Fruit fly (Drosophila melanogaster) whole organism, embryonic: ENCODE data around the gene Ppm1.

ENCODE experiments used
- Atf3 ChIP-seq: fragments of 200-800 bp; sonication (Bioruptor generic); optimal IDR thresholded peaks from 3 replicates; lab custom pipeline; 2016; ENCODE audit warnings: missing biosample characterization, missing genetic modification characterization
- B-H2 ChIP-seq: fragments of 200-800 bp; sonication (Bioruptor generic); optimal IDR thresholded peaks from 2 replicates; lab custom pipeline; 2018; ENCODE audit warnings: missing biosample characterization, mild to moderate bottlenecking, missing genetic modification characterization
- CG11247 ChIP-seq: fragments of 200-800 bp; sonication (Bioruptor generic); IDR thresholded peaks from 2 replicates; pipeline ENCODE4 v1.3.6; 2022; ENCODE audit warnings: missing biosample characterization, missing genetic modification characterization
- CG11398 ChIP-seq: fragments of 200-800 bp; sonication (Bioruptor generic); optimal IDR thresholded peaks from 2 replicates; lab custom pipeline; 2016; ENCODE audit warnings: missing biosample characterization, missing genetic modification characterization
- CG13894 ChIP-seq: fragments of 200-800 bp; sonication (Bioruptor generic); optimal IDR thresholded peaks from 3 replicates; lab custom pipeline; 2018; ENCODE audit warnings: missing biosample characterization, mild to moderate bottlenecking, missing genetic modification characterization, moderate library complexity
- CG1602 ChIP-seq: fragments of 200-800 bp; sonication (Bioruptor generic); optimal IDR thresholded peaks from 3 replicates; lab custom pipeline; 2016; ENCODE audit warnings: missing biosample characterization, missing genetic modification characterization
- CG17186 ChIP-seq: fragments of 200-800 bp; sonication (Bioruptor generic); optimal IDR thresholded peaks from 3 replicates; lab custom pipeline; 2017; ENCODE audit warnings: missing biosample characterization, missing genetic modification reagents, missing genetic modification characterization
- CG17361 ChIP-seq: fragments of 200-800 bp; sonication (Bioruptor generic); IDR thresholded peaks from 3 replicates; pipeline ENCODE4 v1.3.6; 2022; ENCODE audit warnings: missing biosample characterization, missing genetic modification characterization
- CG18476 ChIP-seq: fragments of 200-800 bp; sonication (Bioruptor generic); optimal IDR thresholded peaks from 2 replicates; lab custom pipeline; 2016; ENCODE audit warnings: missing biosample characterization, mild to moderate bottlenecking, missing genetic modification characterization
- CG2120 ChIP-seq: fragments of 200-800 bp; sonication (Bioruptor generic); optimal IDR thresholded peaks from 3 replicates; lab custom pipeline; 2016; ENCODE audit warnings: missing biosample characterization, missing genetic modification characterization
- CG2889 ChIP-seq: fragments of 200-800 bp; sonication (Bioruptor generic); IDR thresholded peaks from 3 replicates; pipeline ENCODE4 v1.3.6; 2022; ENCODE audit warnings: missing biosample characterization, missing genetic modification characterization
- CG30403 ChIP-seq: fragments of 200-800 bp; sonication (Bioruptor generic); optimal IDR thresholded peaks from 3 replicates; lab custom pipeline; 2016; ENCODE audit warnings: missing biosample characterization, missing genetic modification characterization
- CG3065 ChIP-seq: fragments of 200-800 bp; sonication (Bioruptor generic); optimal IDR thresholded peaks from 2 replicates; lab custom pipeline; 2016; ENCODE audit warnings: missing biosample characterization, missing genetic modification characterization
- CG31224 ChIP-seq: fragments of 200-800 bp; sonication (Bioruptor generic); IDR thresholded peaks from 2 replicates; pipeline ENCODE4 v1.3.6; 2022; ENCODE audit warnings: missing biosample characterization, missing genetic modification characterization
- CG32532 ChIP-seq: fragments of 200-800 bp; sonication (Bioruptor generic); IDR thresholded peaks from 2 replicates; pipeline ENCODE4 v1.3.6; 2022; ENCODE audit warnings: missing biosample characterization, missing genetic modification characterization
- CG34376 ChIP-seq: fragments of 200-800 bp; sonication (Bioruptor generic); optimal IDR thresholded peaks from 2 replicates; lab custom pipeline; 2018; ENCODE audit warnings: missing biosample characterization, mild to moderate bottlenecking, missing genetic modification characterization
- CG3838 ChIP-seq: fragments of 200-800 bp; sonication (Bioruptor generic); optimal IDR thresholded peaks from 3 replicates; lab custom pipeline; 2016; ENCODE audit warnings: missing biosample characterization, missing genetic modification characterization
- CG7839 ChIP-seq: fragments of 200-800 bp; sonication (Bioruptor generic); optimal IDR thresholded peaks from 3 replicates; lab custom pipeline; 2018; ENCODE audit warnings: missing biosample characterization, mild to moderate bottlenecking, missing genetic modification characterization, moderate library complexity
- CG8765 ChIP-seq: fragments of 200-800 bp; sonication (Bioruptor generic); IDR thresholded peaks from 2 replicates; pipeline ENCODE4 v1.3.6; 2022; ENCODE audit warnings: missing biosample characterization, missing genetic modification characterization
- CG9609 ChIP-seq: fragments of 200-800 bp; sonication (Bioruptor generic); optimal IDR thresholded peaks from 3 replicates; lab custom pipeline; 2016; ENCODE audit warnings: missing biosample characterization, missing genetic modification characterization
- CG9817 ChIP-seq: fragments of 200-800 bp; sonication (Bioruptor generic); optimal IDR thresholded peaks from 2 replicates; lab custom pipeline; 2018; ENCODE audit warnings: missing biosample characterization, mild to moderate bottlenecking, missing genetic modification characterization, moderate library complexity
- CG9932 ChIP-seq: fragments of 200-800 bp; sonication (Bioruptor generic); IDR thresholded peaks from 2 replicates; pipeline ENCODE4 v1.3.6; 2022; ENCODE audit warnings: missing biosample characterization, missing genetic modification characterization
- CoRest ChIP-seq: fragments of 200-800 bp; sonication (Bioruptor generic); optimal IDR thresholded peaks from 3 replicates; lab custom pipeline; 2018; ENCODE audit warnings: missing biosample characterization, mild to moderate bottlenecking, missing genetic modification characterization, moderate library complexity
- Doc3 ChIP-seq: fragments of 200-800 bp; sonication (Bioruptor generic); IDR thresholded peaks from 3 replicates; pipeline ENCODE4 v1.3.6; 2022; ENCODE audit warnings: missing biosample characterization, missing genetic modification characterization; ENCODE audit not compliant: partially characterized antibody
- Drgx ChIP-seq: fragments of 200-800 bp; sonication (Bioruptor generic); IDR thresholded peaks from 2 replicates; pipeline ENCODE4 v1.3.6; 2022; ENCODE audit warnings: missing biosample characterization, missing genetic modification characterization
- Fer2 ChIP-seq: fragments of 200-800 bp; sonication (Bioruptor generic); optimal IDR thresholded peaks from 2 replicates; lab custom pipeline; 2018; ENCODE audit warnings: missing biosample characterization, mild to moderate bottlenecking, missing genetic modification characterization, moderate library complexity
- Lpt ChIP-seq: fragments of >200 bp; optimal IDR thresholded peaks from 2 replicates; lab custom pipeline; 2018; ENCODE audit warnings: missing biosample characterization, missing genetic modification characterization
- MESR4 ChIP-seq: fragments of 200-800 bp; sonication (Bioruptor generic); optimal IDR thresholded peaks from 2 replicates; lab custom pipeline; 2018; ENCODE audit warnings: missing biosample characterization, mild to moderate bottlenecking, missing genetic modification characterization, moderate library complexity
- Ptx1 ChIP-seq: fragments of 200-800 bp; sonication (Bioruptor generic); IDR thresholded peaks from 2 replicates; pipeline ENCODE4 v1.3.6; 2022; ENCODE audit warnings: missing biosample characterization, missing genetic modification characterization
- Sry-δ ChIP-seq: fragments of 200-800 bp; sonication (Bioruptor generic); optimal IDR thresholded peaks from 2 replicates; lab custom pipeline; 2016; ENCODE audit warnings: missing biosample characterization, missing genetic modification characterization
- Usf ChIP-seq: fragments of 200-800 bp; sonication (Bioruptor generic); optimal IDR thresholded peaks from 2 replicates; lab custom pipeline; 2017; ENCODE audit warnings: missing genotype, missing biosample characterization, missing genetic modification characterization
- Vsx1 ChIP-seq: fragments of 200-800 bp; sonication (Bioruptor generic); optimal IDR thresholded peaks from 2 replicates; lab custom pipeline; 2017; ENCODE audit warnings: missing biosample characterization, mild to moderate bottlenecking, missing genetic modification characterization, missing genetic modification reagents
- abd-A ChIP-seq: fragments of 200-800 bp; sonication (Bioruptor generic); optimal IDR thresholded peaks from 3 replicates; lab custom pipeline; 2019; ENCODE audit warnings: missing biosample characterization, mild to moderate bottlenecking, missing genetic modification characterization, moderate library complexity
- bcd ChIP-seq: fragments of 200-800 bp; sonication (Bioruptor generic); optimal IDR thresholded peaks from 2 replicates; lab custom pipeline; 2017; ENCODE audit warnings: missing biosample characterization, mild to moderate bottlenecking, missing genetic modification characterization
- br ChIP-seq: fragments of >200 bp; optimal IDR thresholded peaks from 2 replicates; lab custom pipeline; 2017
- btn ChIP-seq: fragments of 200-800 bp; sonication (Bioruptor generic); optimal IDR thresholded peaks from 2 replicates; lab custom pipeline; 2016; ENCODE audit warnings: missing biosample characterization, missing genetic modification characterization
- chinmo ChIP-seq: fragments of 200-800 bp; sonication (Bioruptor generic); IDR thresholded peaks from 4 replicates; pipeline ENCODE4 v1.3.6; 2022; ENCODE audit warnings: missing biosample characterization, missing genetic modification characterization; ENCODE audit not compliant: partially characterized antibody
- corto ChIP-seq: fragments of 200-800 bp; sonication (Bioruptor generic); optimal IDR thresholded peaks from 2 replicates; lab custom pipeline; 2016; ENCODE audit warnings: missing biosample characterization, mild to moderate bottlenecking, missing genetic modification characterization, moderate library complexity
- cwo ChIP-seq: fragments of 200-800 bp; sonication (Bioruptor generic); optimal IDR thresholded peaks from 3 replicates; lab custom pipeline; 2017; ENCODE audit warnings: missing biosample characterization, missing genetic modification characterization, mild to moderate bottlenecking, moderate library complexity, missing genetic modification reagents
- gcm ChIP-seq: fragments of 200-800 bp; sonication (Bioruptor generic); optimal IDR thresholded peaks from 2 replicates; lab custom pipeline; 2019; ENCODE audit warnings: missing biosample characterization, mild to moderate bottlenecking, missing genetic modification characterization, moderate library complexity
- grau ChIP-seq: fragments of 200-800 bp; optimal IDR thresholded peaks from 3 replicates; lab custom pipeline; 2019; ENCODE audit warnings: missing biosample characterization, mild to moderate bottlenecking, missing genetic modification characterization, moderate library complexity
- oc ChIP-seq: fragments of 200-800 bp; sonication (Bioruptor generic); optimal IDR thresholded peaks from 2 replicates; lab custom pipeline; 2018; ENCODE audit warnings: missing biosample characterization, mild to moderate bottlenecking, missing genetic modification characterization, moderate library complexity
- otp ChIP-seq: fragments of 200-800 bp; sonication (Bioruptor generic); IDR thresholded peaks from 3 replicates; pipeline ENCODE4, ENCODE4 v1.3.6; 2022; ENCODE audit warnings: missing biosample characterization, missing genetic modification characterization
- psq ChIP-seq: fragments of 200-800 bp; sonication (Bioruptor generic); optimal IDR thresholded peaks from 2 replicates; lab custom pipeline; 2017; ENCODE audit warnings: missing biosample characterization, missing genetic modification characterization
- rib ChIP-seq: fragments of 200-800 bp; sonication (Bioruptor generic); IDR thresholded peaks from 2 replicates; pipeline ENCODE4 v1.3.6; 2022; ENCODE audit warnings: missing biosample characterization, missing genetic modification characterization
- row ChIP-seq: fragments of 200-800 bp; sonication (Bioruptor generic); IDR thresholded peaks from 3 replicates; pipeline ENCODE4 v1.3.6; 2022; ENCODE audit warnings: missing biosample characterization, missing genetic modification characterization
- sd ChIP-seq: fragments of 200-800 bp; sonication (Bioruptor generic); optimal IDR thresholded peaks from 3 replicates; lab custom pipeline; 2018; ENCODE audit warnings: missing biosample characterization, mild to moderate bottlenecking, missing genetic modification characterization, moderate library complexity
- trh ChIP-seq: fragments of 200-800 bp; sonication (Bioruptor generic); optimal IDR thresholded peaks from 2 replicates; lab custom pipeline; 2016; ENCODE audit warnings: missing biosample characterization, missing genetic modification characterization
- tx ChIP-seq: fragments of 200-800 bp; sonication (Bioruptor generic); optimal IDR thresholded peaks from 2 replicates; lab custom pipeline; 2016; ENCODE audit warnings: missing biosample characterization, missing genetic modification characterization
- vvl ChIP-seq: fragments of 200-800 bp; sonication (Bioruptor generic); IDR thresholded peaks from 2 replicates; pipeline ENCODE4 v1.3.6; 2022; ENCODE audit warnings: missing biosample characterization, missing genetic modification characterization

Ppm1 gene

DNA sequence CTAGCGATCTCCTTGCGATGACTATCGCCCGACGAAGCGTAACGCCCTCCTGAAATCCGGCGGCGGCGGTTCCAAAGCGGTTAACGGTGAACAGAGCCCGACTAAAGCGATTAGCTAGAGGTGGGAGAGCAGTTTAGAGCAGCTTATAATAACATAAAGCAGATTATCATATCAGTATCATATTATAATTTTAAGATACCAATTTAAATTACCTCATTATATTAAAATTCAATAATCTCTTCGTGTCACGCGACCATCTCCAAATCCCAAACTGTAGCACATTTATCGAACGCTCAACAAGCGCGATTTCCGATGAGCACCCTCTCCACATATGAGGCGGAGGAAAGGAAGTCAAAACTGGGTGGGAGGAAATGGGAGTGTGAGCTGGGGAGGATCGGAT is 47.3 kb upstream of the Ppm1 start (continued):
- peak; percentile 14 for TF ChIP-seq CG30403 (GFP tag; lab: Kevin White, UChicago)
- TF ChIP-seq CG11247 (GFP tag; lab: Robert Waterston, UW) = no peak
- no peak for TF ChIP-seq CG1602 (GFP tag; lab: Kevin White, UChicago)
- TF ChIP-seq oc = peak; percentile 8
- TF ChIP-seq MESR4 = no peak
- no peak for TF ChIP-seq Atf3 (GFP tag; lab: Kevin White, UChicago)
- no peak for TF ChIP-seq CG9932 (GFP tag; lab: Robert Waterston, UW)
- peak; percentile 28; the same call in 1 of the 2 replicates for TF ChIP-seq CG32532
- no peak for TF ChIP-seq CG3065 (GFP tag; lab: Kevin White, UChicago)
- TF ChIP-seq Ptx1 (GFP tag; lab: Robert Waterston, UW) = 0 out of 2 replicates have a peak, but pooled peaks have one; percentile 27
- TF ChIP-seq CG3838 (GFP tag; lab: Kevin White, UChicago) = no peak
- TF ChIP-seq CG9609 = no peak
- TF ChIP-seq cwo = no peak
- TF ChIP-seq CG7839 = no peak
- no peak for TF ChIP-seq CG11398 (GFP tag; lab: Kevin White, UChicago)
- no peak for TF ChIP-seq gcm (GFP tag; lab: Kevin White, UChicago)
- no peak for TF ChIP-seq trh (GFP tag; lab: Kevin White, UChicago)
- TF ChIP-seq CG34376 (GFP tag; lab: Kevin White, UChicago) = no peak
- no peak for TF ChIP-seq CG31224 (GFP tag; lab: Robert Waterston, UW)
- no peak for TF ChIP-seq btn (GFP tag; lab: Kevin White, UChicago)
- TF ChIP-seq CoRest (tag; lab: Kevin White, UChicago) = no peak
- TF ChIP-seq CG2120 (GFP tag; lab: Kevin White, UChicago) = no peak
- no peak for TF ChIP-seq CG2889 (GFP tag; lab: Robert Waterston, UW)
- no peak for TF ChIP-seq CG17186 (GFP tag; lab: Kevin White, UChicago)

DNA sequence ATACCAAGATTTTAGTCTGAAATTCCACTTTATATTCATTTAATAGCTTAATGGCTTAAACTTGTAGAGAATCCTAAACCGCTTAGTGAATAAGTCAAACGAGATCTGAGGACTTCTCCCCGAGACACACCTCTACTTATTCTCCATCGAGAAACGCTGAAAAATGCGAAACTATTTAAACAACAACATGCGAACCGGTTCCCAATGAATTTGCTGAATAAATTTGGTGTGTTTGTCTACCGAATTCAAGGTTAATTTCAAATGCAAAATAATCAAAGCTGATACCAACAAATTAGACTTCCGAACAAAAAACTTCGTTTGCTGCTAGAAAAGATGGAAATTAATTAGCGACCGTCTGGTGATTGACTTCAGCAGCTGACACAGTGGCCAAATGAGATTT is 45.0 kb upstream of the Ppm1 start:
- TF ChIP-seq Doc3 (GFP tag; lab: Robert Waterston, UW) = no peak
- TF ChIP-seq Fer2 (tag; lab: Kevin White, UChicago) = no peak
- TF ChIP-seq abd-A (tag; lab: Kevin White, UChicago) = peak; percentile 65
- TF ChIP-seq CG9817 (tag; lab: Kevin White, UChicago) = no peak
- TF ChIP-seq CG18476 (GFP tag; lab: Kevin White, UChicago) = no peak
- TF ChIP-seq Usf = no peak
- no peak for TF ChIP-seq B-H2 (GFP tag; lab: Kevin White, UChicago)
- TF ChIP-seq rib = no peak
- TF ChIP-seq sd (tag; lab: Kevin White, UChicago) = peak; percentile 64
- TF ChIP-seq Vsx1 (GFP tag; lab: Kevin White, UChicago) = no peak
- no peak for TF ChIP-seq Lpt (GFP tag; lab: Kevin White, UChicago)
- no peak for TF ChIP-seq br
- TF ChIP-seq grau = no peak
- TF ChIP-seq CG30403 (GFP tag; lab: Kevin White, UChicago) = no peak
- TF ChIP-seq row (GFP tag; lab: Robert Waterston, UW) = no peak
- no peak for TF ChIP-seq otp
- TF ChIP-seq Sry-δ (GFP tag; lab: Kevin White, UChicago) = no peak
- no peak for TF ChIP-seq CG17361 (GFP tag; lab: Robert Waterston, UW)
- no peak for TF ChIP-seq CG8765 (GFP tag; lab: Robert Waterston, UW)
- peak; percentile 87 for TF ChIP-seq CG13894 (tag; lab: Kevin White, UChicago)
- TF ChIP-seq Drgx = no peak
- TF ChIP-seq corto = no peak
- TF ChIP-seq chinmo (GFP tag; lab: Robert Waterston, UW) = 0 out of 4 replicates have a peak, but pooled peaks have one; percentile 75
- TF ChIP-seq psq (GFP tag; lab: Kevin White, UChicago) = no peak
- peak; percentile 37; the same call in 1 of the 2 replicates for TF ChIP-seq vvl
- TF ChIP-seq bcd (GFP tag; lab: Kevin White, UChicago) = no peak
- TF ChIP-seq tx (GFP tag; lab: Kevin White, UChicago) = no peak
